Fruit fly (Drosophila melanogaster) whole organism, prepupa: ENCODE measurements around the gene Glg1.

Experiments used
- Blimp-1 ChIP-seq: fragments of 200-800 bp; sonication (Bioruptor generic); optimal IDR thresholded peaks from 3 replicates; lab custom pipeline; 2017; ENCODE audit warnings: missing biosample characterization, missing genetic modification characterization, mild to moderate bottlenecking, moderate library complexity, missing genetic modification reagents
- Gug ChIP-seq: fragments of 200-800 bp; sonication (Bioruptor generic); IDR thresholded peaks from 2 replicates; pipeline ENCODE4 v1.3.6; 2022; ENCODE audit warnings: missing biosample characterization, missing genetic modification characterization
- Hr39 ChIP-seq: fragments of 200-800 bp; sonication (Bioruptor generic); optimal IDR thresholded peaks from 2 replicates; lab custom pipeline; 2016; ENCODE audit warnings: missing biosample characterization, missing genetic modification characterization
- Lpt ChIP-seq: fragments of 200-800 bp; sonication (Bioruptor generic); optimal IDR thresholded peaks from 3 replicates; lab custom pipeline; 2016; ENCODE audit warnings: missing biosample characterization, missing genetic modification characterization
- ss ChIP-seq, 2 experiments: fragments of 200-800 bp; sonication (Bioruptor generic); optimal IDR thresholded peaks; 2 replicates in 1 of 2; 3 replicates in 1 of 2; lab custom pipeline; 2017 to 2018; ENCODE audit warnings: mild to moderate bottlenecking in 2 of 2, missing biosample characterization in 2 of 2, missing genetic modification characterization in 2 of 2, moderate library complexity in 1 of 2

DNA sequence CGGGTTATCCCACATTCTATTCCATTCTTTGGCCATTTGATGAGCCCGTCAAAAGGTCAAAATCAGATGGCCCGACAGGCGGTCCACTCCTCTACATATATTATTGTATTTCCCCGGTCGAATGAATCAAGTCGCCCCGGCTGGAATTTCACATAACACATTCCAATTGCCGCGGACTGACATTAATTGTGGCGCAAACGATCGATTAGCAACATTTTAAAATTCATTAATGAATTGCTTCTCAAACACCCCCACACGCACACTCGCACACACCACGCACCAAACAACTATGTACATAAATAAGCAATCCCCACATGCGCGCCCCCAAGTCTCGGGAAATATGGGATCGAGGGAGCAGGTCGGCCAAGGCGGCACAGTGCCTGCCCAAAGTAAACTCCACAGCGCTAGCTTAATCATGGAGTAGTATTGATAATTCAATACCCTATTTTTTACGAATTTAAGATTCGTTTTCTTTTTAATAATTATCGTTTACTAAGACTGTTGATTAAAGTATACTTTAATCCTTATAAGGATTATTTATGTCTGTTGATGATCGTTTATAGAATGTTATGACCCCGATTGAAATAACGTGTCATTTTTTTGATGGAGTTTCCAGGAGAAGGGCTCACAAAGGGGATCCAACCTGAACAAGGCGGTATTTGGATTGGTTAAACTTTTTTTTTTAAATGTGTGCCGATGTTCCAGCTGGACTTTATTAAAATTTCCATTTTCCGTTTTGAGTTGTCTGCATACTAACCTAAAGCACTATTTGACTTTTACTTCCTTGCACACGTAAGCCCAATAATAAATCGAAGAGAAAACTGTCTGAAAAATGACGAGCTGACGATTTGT is 41.9 kb downstream of the Glg1 start:
- TF ChIP-seq Blimp-1 (GFP tag; lab: Kevin White, UChicago) (no peak), Gug (GFP tag; lab: Robert Waterston, UW) (no peak), Hr39 (GFP tag; lab: Kevin White, UChicago) (no peak), Lpt (GFP tag; lab: Kevin White, UChicago) (no peak), ss (GFP tag; optimal IDR thresholded peaks at IDR 0.05; lab: Kevin White, UChicago) (no peak)
